Worm (Caenorhabditis elegans) whole organism, L4 larva: Measurements from ENCODE around the gene Y38E10A.28.

Source experiments
- D1046.2 ChIP-seq: fragments of 200-800 bp; sonication (Bioruptor generic); IDR thresholded peaks from 2 replicates; pipeline ENCODE4 v1.3.6; 2022; ENCODE audit warnings: missing genetic modification characterization, missing compliant biosample characterization
- T20F7.1 ChIP-seq: fragments of 200-800 bp; sonication (Bioruptor generic); optimal IDR thresholded peaks from 2 replicates; lab custom pipeline; 2018; ENCODE audit warnings: mild to moderate bottlenecking, missing genetic modification characterization, missing compliant biosample characterization
- T26A8.4 ChIP-seq: fragments of 200-800 bp; sonication (Bioruptor generic); IDR thresholded peaks from 2 replicates; pipeline ENCODE4 v1.3.6; 2022; ENCODE audit warnings: missing genetic modification characterization, missing compliant biosample characterization
- Y48G9A.11 ChIP-seq: fragments of 200-800 bp; sonication (Bioruptor generic); IDR thresholded peaks from 2 replicates; pipeline ENCODE4 v1.3.6; 2022; ENCODE audit warnings: missing genetic modification reagents, missing genetic modification characterization, missing compliant biosample characterization
- Y75B8A.6 ChIP-seq: fragments of 200-800 bp; sonication (Bioruptor generic); IDR thresholded peaks from 2 replicates; pipeline ENCODE4 v1.3.6; 2022; ENCODE audit warnings: missing genetic modification reagents, missing genetic modification characterization, missing compliant biosample characterization
- ZK337.2 ChIP-seq: fragments of 200-800 bp; sonication (Bioruptor generic); IDR thresholded peaks from 2 replicates; pipeline ENCODE4 v1.3.6; 2022; ENCODE audit warnings: missing genetic modification reagents, missing genetic modification characterization, missing compliant biosample characterization
- aha-1 ChIP-seq: fragments of 150-350 bp; peaks from one replicate; lab custom pipeline; 2014; ENCODE audit warnings: missing biosample characterization, missing genetic modification characterization
- attf-4 ChIP-seq: sonication (generic microtip); optimal IDR thresholded peaks from 3 replicates; lab custom pipeline; 2017; ENCODE audit warnings: missing biosample characterization, missing genetic modification characterization
- ceh-20 ChIP-seq: fragments of 200-800 bp; sonication (Bioruptor generic); IDR thresholded peaks from 2 replicates; pipeline ENCODE4 v1.3.6; 2022; ENCODE audit warnings: missing genetic modification reagents, missing genetic modification characterization, missing compliant biosample characterization
- ceh-32 ChIP-seq: sonication (generic microtip); optimal IDR thresholded peaks from 2 replicates; lab custom pipeline; 2016; ENCODE audit warnings: mild to moderate bottlenecking, missing genetic modification characterization, missing compliant biosample characterization; ENCODE audit not compliant: poor library complexity
- daf-16 ChIP-seq, 3 experiments: sonication (generic microtip); optimal IDR thresholded peaks; 2 replicates each; lab custom pipeline; 2016 to 2017; ENCODE audit warnings: missing genetic modification characterization in 3 of 3, missing genetic modification reagents in 3 of 3, mild to moderate bottlenecking in 2 of 3, missing compliant biosample characterization in 2 of 3, missing biosample characterization in 1 of 3, moderate library complexity in 1 of 3
- daf-8 ChIP-seq: fragments of 200-800 bp; sonication (Bioruptor generic); IDR thresholded peaks from 2 replicates; pipeline ENCODE4 v1.3.6; 2022; ENCODE audit warnings: missing genetic modification characterization, missing compliant biosample characterization
- dmd-6 ChIP-seq: fragments of 200-800 bp; sonication (Bioruptor generic); IDR thresholded peaks from 2 replicates; pipeline ENCODE4 v1.3.6; 2022; ENCODE audit warnings: missing genetic modification reagents, missing genetic modification characterization, missing compliant biosample characterization
- dmd-8 ChIP-seq: fragments of 200-800 bp; sonication (Bioruptor generic); IDR thresholded peaks from 2 replicates; pipeline ENCODE4 v1.3.6; 2022; ENCODE audit warnings: missing genetic modification characterization, missing compliant biosample characterization
- egl-27 ChIP-seq: sonication (generic microtip); optimal IDR thresholded peaks from 3 replicates; lab custom pipeline; 2017; ENCODE audit warnings: missing biosample characterization, missing genetic modification reagents, missing genetic modification characterization
- egl-43 ChIP-seq: fragments of 200-800 bp; sonication (Bioruptor generic); IDR thresholded peaks from 2 replicates; pipeline ENCODE4 v1.3.6; 2022; ENCODE audit warnings: missing genetic modification reagents, missing genetic modification characterization, missing compliant biosample characterization
- gei-8 ChIP-seq: fragments of 200-800 bp; sonication (Bioruptor generic); optimal IDR thresholded peaks from 2 replicates; lab custom pipeline; 2018; ENCODE audit warnings: mild to moderate bottlenecking, missing genetic modification characterization, missing compliant biosample characterization
- hlh-11 ChIP-seq: fragments of 200-800 bp; sonication (Bioruptor generic); optimal IDR thresholded peaks from 2 replicates; lab custom pipeline; 2018; ENCODE audit warnings: mild to moderate bottlenecking, missing genetic modification characterization, missing compliant biosample characterization
- hlh-30 ChIP-seq: sonication (generic microtip); optimal IDR thresholded peaks from 2 replicates; lab custom pipeline; 2017; ENCODE audit warnings: antibody characterized with exemption, mild to moderate bottlenecking, missing genetic modification characterization, missing compliant biosample characterization; ENCODE audit not compliant: insufficient read depth
- madf-5 ChIP-seq, 2 experiments: fragments of 200-800 bp; sonication (Bioruptor generic); IDR thresholded peaks; 2 replicates each; pipeline ENCODE4 v1.3.6; 2022; ENCODE audit warnings: missing compliant biosample characterization in 2 of 2, missing genetic modification characterization in 2 of 2
- mdl-1 ChIP-seq, 2 experiments: fragments of 150-350 bp in 1 of 2; sonication (generic microtip) in 1 of 2; optimal IDR thresholded peaks; 2 replicates each; lab custom pipeline; 2014 to 2017; ENCODE audit warnings: missing biosample characterization in 2 of 2, missing genetic modification characterization in 2 of 2
- mxl-3 ChIP-seq: fragments of 200-800 bp; sonication (Bioruptor generic); optimal IDR thresholded peaks from 2 replicates; lab custom pipeline; 2018; ENCODE audit warnings: mild to moderate bottlenecking, missing genetic modification characterization, missing compliant biosample characterization
- nhr-10 ChIP-seq: fragments of 150-350 bp; optimal IDR thresholded peaks from 2 replicates; lab custom pipeline; 2014; ENCODE audit warnings: missing biosample characterization, missing genetic modification characterization
- nhr-11 ChIP-seq: fragments of 150-350 bp; optimal IDR thresholded peaks from 2 replicates; lab custom pipeline; 2014; ENCODE audit warnings: missing biosample characterization, missing genetic modification characterization
- nhr-42 ChIP-seq: fragments of 200-800 bp; sonication (Bioruptor generic); IDR thresholded peaks from 2 replicates; pipeline ENCODE4 v1.3.6; 2022; ENCODE audit warnings: missing genetic modification characterization, missing compliant biosample characterization
- nhr-6 ChIP-seq: fragments of 150-350 bp; optimal IDR thresholded peaks from 2 replicates; lab custom pipeline; 2014; ENCODE audit warnings: missing biosample characterization, missing genetic modification characterization
- set-16 ChIP-seq: fragments of 200-800 bp; sonication (Bioruptor generic); IDR thresholded peaks from 2 replicates; pipeline ENCODE4 v1.3.6; 2022; ENCODE audit warnings: missing genetic modification reagents, missing genetic modification characterization, missing compliant biosample characterization
- spr-1 ChIP-seq: sonication (generic microtip); optimal IDR thresholded peaks from 2 replicates; lab custom pipeline; 2016; ENCODE audit warnings: mild to moderate bottlenecking, missing genetic modification characterization, missing compliant biosample characterization
- vab-7 ChIP-seq: fragments of 200-800 bp; sonication (Bioruptor generic); IDR thresholded peaks from 2 replicates; pipeline ENCODE4 v1.3.6; 2022; ENCODE audit warnings: missing genetic modification reagents, missing genetic modification characterization, missing compliant biosample characterization
- ztf-11 ChIP-seq: fragments of 150-350 bp; optimal IDR thresholded peaks from 2 replicates; lab custom pipeline; 2014; ENCODE audit warnings: missing biosample characterization, missing genetic modification characterization

The Y38E10A.28 gene

DNA sequence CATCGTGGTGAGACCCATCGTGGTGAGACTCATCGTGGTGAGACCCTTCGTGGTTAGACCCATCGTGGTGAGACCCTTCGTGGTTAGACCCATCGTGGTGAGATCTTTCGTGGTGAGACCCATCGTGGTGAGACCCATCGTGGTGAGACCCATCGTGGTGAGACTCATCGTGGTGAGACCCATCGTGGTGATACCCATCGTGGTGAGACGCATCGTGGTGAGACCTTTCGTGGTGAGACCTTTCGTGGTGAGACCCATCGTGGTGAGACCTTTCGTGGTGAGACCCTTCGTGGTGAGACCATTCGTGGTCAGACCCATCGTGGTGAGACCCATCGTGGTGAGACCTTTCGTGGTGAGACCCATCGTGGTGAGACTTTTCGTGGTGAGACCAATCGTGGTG is 21.7 kb downstream of the Y38E10A.28 start:
- TF ChIP-seq dmd-8 (GFP tag; lab: Robert Waterston, UW) = peak; percentile 77
- peak; percentile 31; the same call in 1 of the 2 replicates for TF ChIP-seq set-16
- TF ChIP-seq egl-43 (GFP tag; lab: Robert Waterston, UW) = peak; percentile 58; the same call in 1 of the 2 replicates

ce11 chrII:12654447-12654846 is 25.0 kb downstream of the Y38E10A.28 start, which contains the start of gene rgs-4:
Gene rgs-4 (plus strand): TSS chrII:12654747.
- TF ChIP-seq T20F7.1 = no peak
- TF ChIP-seq spr-1 (tag; lab: Kevin White, UChicago) = no peak
- no peak for TF ChIP-seq mxl-3 (GFP tag; lab: Kevin White, UChicago)
- no peak for TF ChIP-seq nhr-42 (GFP tag; lab: Robert Waterston, UW)
- TF ChIP-seq vab-7 (GFP tag; lab: Robert Waterston, UW) = no peak
- no peak for TF ChIP-seq nhr-10 (tag; lab: Kevin White, UChicago)
- TF ChIP-seq gei-8 (GFP tag; lab: Kevin White, UChicago) = no peak
- no peak for TF ChIP-seq Y48G9A.11 (GFP tag; lab: Robert Waterston, UW)
- TF ChIP-seq mdl-1 (tag; optimal IDR thresholded peaks at IDR 0.05; lab: Kevin White, UChicago) = no peak
- TF ChIP-seq T26A8.4 (GFP tag; lab: Robert Waterston, UW) = no peak
- TF ChIP-seq nhr-6 (tag; lab: Kevin White, UChicago) = no peak
- TF ChIP-seq ceh-20 (GFP tag; lab: Robert Waterston, UW) = no peak
- no peak for TF ChIP-seq attf-4 (tag; lab: Kevin White, UChicago)
- TF ChIP-seq, all 104 proteins: peak for 0

DNA sequence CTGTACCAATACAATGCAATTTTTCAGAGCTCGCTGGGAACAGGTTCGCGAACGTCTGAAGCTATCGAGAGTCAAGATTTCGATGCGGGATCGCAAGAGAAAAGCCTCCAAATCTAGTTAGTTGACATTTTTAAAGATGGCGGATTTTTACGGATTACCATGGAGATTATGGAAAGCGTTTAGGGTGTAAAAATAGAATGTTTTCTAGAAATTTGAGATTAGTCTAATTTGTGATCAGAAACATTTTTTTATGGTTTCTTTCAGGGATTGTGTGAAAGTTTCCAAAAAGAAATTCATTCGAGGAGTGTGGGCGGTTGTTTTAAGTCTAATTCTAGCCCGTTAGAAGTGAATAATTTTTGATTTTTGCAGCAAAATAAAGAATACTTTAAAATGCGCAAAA is 26.3 kb downstream of the Y38E10A.28 start:
- no peak for TF ChIP-seq D1046.2 (GFP tag; lab: Robert Waterston, UW)
- TF ChIP-seq aha-1 (tag; lab: Kevin White, UChicago) = peak; percentile 74

DNA sequence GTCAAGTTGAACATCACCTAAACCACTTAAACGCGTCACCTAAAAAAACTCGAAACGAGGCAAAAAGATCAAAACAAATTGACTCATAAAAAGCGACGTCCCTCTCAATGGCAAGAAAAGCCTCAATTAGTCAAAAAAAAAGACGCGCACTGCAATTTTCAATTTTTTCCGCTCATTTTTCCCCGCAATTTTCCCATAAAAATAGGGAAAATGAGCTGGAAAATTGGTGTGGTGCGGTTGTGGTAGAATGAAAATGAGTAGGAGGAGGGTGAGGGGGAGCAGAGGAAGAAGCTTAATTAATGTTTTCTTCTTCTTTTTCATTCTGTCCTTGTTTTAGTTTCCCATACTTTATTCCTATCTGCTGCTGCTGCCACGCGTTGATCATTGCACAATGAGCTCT is 28.1 kb downstream of the Y38E10A.28 start:
- TF ChIP-seq dmd-6 (GFP tag; lab: Robert Waterston, UW) (no peak), ceh-32 (no peak), Y75B8A.6 (GFP tag; lab: Robert Waterston, UW) (no peak), spr-1 (tag; lab: Kevin White, UChicago) (no peak), daf-8 (GFP tag; lab: Robert Waterston, UW) (no peak), nhr-42 (GFP tag; lab: Robert Waterston, UW) (no peak), ztf-11 (no peak), nhr-6 (tag; lab: Kevin White, UChicago) (no peak), egl-27 (tag; lab: Kevin White, UChicago) (no peak), T26A8.4 (GFP tag; lab: Robert Waterston, UW) (no peak), mdl-1 (tag; optimal IDR thresholded peaks at IDR 0.05; lab: Kevin White, UChicago) (no peak), ZK337.2 (GFP tag; lab: Robert Waterston, UW) (no peak), madf-5 (GFP tag; IDR thresholded peaks at IDR 0.05; lab: Robert Waterston, UW) (no peak)

ce11 chrII:12658409-12658808 is 28.9 kb downstream of the Y38E10A.28 start:
- TF ChIP-seq daf-16 (GFP tag; optimal IDR thresholded peaks at IDR 0.05; lab: Kevin White, UChicago) = peak in 1 of 2 experiments; percentile 67
- TF ChIP-seq daf-16 (tag; optimal IDR thresholded peaks at IDR 0.05; lab: Kevin White, UChicago) = no peak
- TF ChIP-seq hlh-11 (tag; lab: Kevin White, UChicago) = peak; percentile 9
- peak; percentile 1 for TF ChIP-seq hlh-30 (tag; lab: Kevin White, UChicago)
- no peak for TF ChIP-seq nhr-10 (tag; lab: Kevin White, UChicago)
- peak; percentile 38 for TF ChIP-seq nhr-11 (tag; lab: Kevin White, UChicago)
- TF ChIP-seq, all 104 proteins: peak for 4
